Worm (Caenorhabditis elegans): ENCODE measurements around the gene T03D8.6.
A peak's percentile ranks its signal among the peaks of the same experiment; 100 is the strongest.

Gene T03D8.6

DNA sequence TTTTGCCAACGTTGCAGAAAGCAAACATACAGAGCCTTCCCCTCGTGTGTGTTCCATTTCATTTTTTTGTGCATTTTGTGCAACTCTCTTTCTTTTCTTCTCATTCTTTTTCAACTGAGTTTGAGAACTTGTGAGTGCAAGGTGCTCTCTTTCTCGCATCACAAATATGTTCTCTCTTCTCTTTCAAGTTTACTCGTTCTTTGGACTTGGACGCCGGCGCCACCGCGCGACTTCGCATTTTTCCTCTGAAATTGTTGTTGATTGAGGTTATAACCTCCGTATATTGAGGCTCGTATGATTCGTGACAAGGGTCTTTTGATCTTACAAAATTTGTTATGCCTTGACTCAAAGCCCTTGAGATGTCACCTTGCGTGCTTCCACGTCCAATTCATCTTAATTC is 43.4 kb downstream of the T03D8.6 start (continued):
- TF ChIP-seq fos-1 (tag; optimal IDR thresholded peaks at IDR 0.05) = no peak
- no peak for TF ChIP-seq zag-1 (tag; optimal IDR thresholded peaks at IDR 0.05)
- peak; percentile 80 for TF ChIP-seq snu-23 (GFP tag; optimal IDR thresholded peaks at IDR 0.05)
- peak; percentile 70 for TF ChIP-seq lin-13 (GFP tag; optimal IDR thresholded peaks at IDR 0.05)
- peak; percentile 70 for TF ChIP-seq nhr-47 (tag; optimal IDR thresholded peaks at IDR 0.05)
- peak; percentile 55 for TF ChIP-seq rnt-1 (tag; optimal IDR thresholded peaks at IDR 0.05)
- TF ChIP-seq pqm-1 (tag; optimal IDR thresholded peaks at IDR 0.05) = no peak
- TF ChIP-seq fkh-8 (tag; optimal IDR thresholded peaks at IDR 0.05) = peak; percentile 90
- no peak for TF ChIP-seq C34B4.2 (tag; optimal IDR thresholded peaks at IDR 0.05)
- peak; percentile 35 for TF ChIP-seq nhr-90 (tag; optimal IDR thresholded peaks at IDR 0.05; ENCODE audit: poor library complexity)
- no peak for TF ChIP-seq ceh-88 (GFP tag; IDR thresholded peaks at IDR 0.05)
- TF ChIP-seq efl-3 (GFP tag; optimal IDR thresholded peaks at IDR 0.05) = no peak
- TF ChIP-seq sptf-1 (tag; optimal IDR thresholded peaks at IDR 0.05) = no peak
- TF ChIP-seq ceh-90 (tag; optimal IDR thresholded peaks at IDR 0.05) = no peak
- TF ChIP-seq mab-9 (GFP tag; IDR thresholded peaks at IDR 0.05) = no peak
- TF ChIP-seq fkh-4 (tag; optimal IDR thresholded peaks at IDR 0.05; ENCODE audit: borderline replicate concordance) = no peak
- TF ChIP-seq C16A3.4 (tag; optimal IDR thresholded peaks at IDR 0.05) = peak; percentile 21
- TF ChIP-seq C04F5.9 (tag; optimal IDR thresholded peaks at IDR 0.05) = no peak
- TF ChIP-seq lin-15B (tag; optimal IDR thresholded peaks at IDR 0.05) = no peak
- peak; percentile 40 to 60 for TF ChIP-seq lsy-2 (tag; optimal IDR thresholded peaks at IDR 0.05)
- TF ChIP-seq Y116A8C.19 (tag; optimal IDR thresholded peaks at IDR 0.05; ENCODE audit: borderline replicate concordance) = no peak
- peak; percentile 23 for TF ChIP-seq ceh-8 (GFP tag; optimal IDR thresholded peaks at IDR 0.05)
- TF ChIP-seq ztf-11 (tag; optimal IDR thresholded peaks at IDR 0.05) = no peak
- peak; percentile 74 for TF ChIP-seq swsn-7 (tag; optimal IDR thresholded peaks at IDR 0.05)
- peak; percentile 88 for TF ChIP-seq nhr-20 (tag; optimal IDR thresholded peaks at IDR 0.05)
- peak; percentile 69 for TF ChIP-seq tbx-2 (tag; optimal IDR thresholded peaks at IDR 0.05)
- peak; percentile 89 for TF ChIP-seq nhr-71 (tag; optimal IDR thresholded peaks at IDR 0.05)
- no peak for TF ChIP-seq nhr-76 (tag; optimal IDR thresholded peaks at IDR 0.05)
- TF ChIP-seq ets-5 (GFP tag; IDR thresholded peaks at IDR 0.05) = no peak
- TF ChIP-seq hlh-4 (tag; optimal IDR thresholded peaks at IDR 0.05) = no peak
- TF ChIP-seq hpl-2 (GFP tag; optimal IDR thresholded peaks at IDR 0.05) = no peak
- no peak for TF ChIP-seq ceh-63 (GFP tag; optimal IDR thresholded peaks at IDR 0.05)
- TF ChIP-seq isw-1 (GFP tag; IDR thresholded peaks at IDR 0.05) = peak; percentile 20; the same call in 1 of the 2 replicates
- peak; percentile 46 for TF ChIP-seq ama-1 (optimal IDR thresholded peaks at IDR 0.05)
- TF ChIP-seq sup-37 (GFP tag; optimal IDR thresholded peaks at IDR 0.05) = no peak
- no peak for TF ChIP-seq unc-86 (tag; optimal IDR thresholded peaks at IDR 0.05)
- TF ChIP-seq lin-14 (GFP tag; optimal IDR thresholded peaks at IDR 0.05) = peak; percentile 92
- peak in 2 of 3 experiments; percentile 5 to 42 for TF ChIP-seq dpl-1 (GFP tag; optimal IDR thresholded peaks at IDR 0.05)

DNA sequence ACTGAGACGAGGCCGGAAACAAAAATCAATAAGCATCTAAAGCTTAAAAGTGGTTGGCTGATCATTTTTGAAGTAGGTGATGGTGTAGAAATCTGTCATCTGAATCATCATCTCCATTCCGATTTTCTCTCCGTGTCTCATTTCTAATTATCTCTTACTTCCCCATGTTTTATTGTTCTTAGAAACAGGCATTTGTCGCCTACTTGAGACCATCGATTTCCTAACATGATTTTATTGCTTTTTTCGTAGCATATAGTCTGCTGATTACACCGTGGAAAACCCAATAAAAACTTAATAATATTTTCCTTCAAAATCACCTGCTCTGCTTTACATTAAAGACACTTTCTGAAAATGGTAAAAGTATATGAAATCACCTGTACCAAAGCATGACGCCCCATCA is 44.9 kb downstream of the T03D8.6 start, which contains the start of gene F38A6.4:
TSS of gene F38A6.4 (minus strand) at position 101 of the 400 bp plus-strand sequence.
- TF ChIP-seq hlh-4 (tag; optimal IDR thresholded peaks at IDR 0.05) (peak; percentile 53), elt-3 (tag; optimal IDR thresholded peaks at IDR 0.05) (no peak), efl-1 (optimal IDR thresholded peaks at IDR 0.05) (no peak), efl-1 (GFP tag; optimal IDR thresholded peaks at IDR 0.05 in 1 of 2) (peak in 1 of 2 experiments; percentile 31), nhr-71 (tag; optimal IDR thresholded peaks at IDR 0.05) (peak; percentile 2)

DNA sequence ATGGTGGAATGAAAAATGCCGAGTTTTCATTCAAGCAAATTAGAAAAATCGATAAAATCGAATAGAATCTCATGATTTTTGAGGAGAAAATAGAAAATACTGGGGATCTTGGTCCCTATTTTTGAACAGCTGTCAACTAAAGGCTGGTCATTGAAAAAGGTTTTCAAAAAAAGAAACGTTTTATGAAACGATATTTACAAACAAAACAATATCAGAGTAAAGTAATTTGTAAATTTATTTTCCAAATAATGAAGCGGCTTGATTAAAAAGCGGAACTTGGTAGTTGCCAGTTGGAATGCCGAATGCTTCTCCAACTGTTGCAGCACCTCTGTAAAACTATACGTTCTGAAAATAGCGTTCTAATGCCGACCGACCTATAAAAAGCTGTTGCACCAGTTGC is 46.5 kb downstream of the T03D8.6 start, which contains the start of gene F38A6.5:
TSS of gene F38A6.5 (minus strand) at position 101 of the 400 bp plus-strand sequence.
- TF ChIP-seq alr-1 (tag; optimal IDR thresholded peaks at IDR 0.05; ENCODE audit: borderline replicate concordance) (no peak), sox-4 (tag; optimal IDR thresholded peaks at IDR 0.05) (no peak), grh-1 (GFP tag; IDR thresholded peaks at IDR 0.05) (no peak), ceh-82 (tag; optimal IDR thresholded peaks at IDR 0.05) (no peak), rnt-1 (tag; optimal IDR thresholded peaks at IDR 0.05) (no peak), nhr-20 (tag; optimal IDR thresholded peaks at IDR 0.05) (no peak), lin-15B (tag; optimal IDR thresholded peaks at IDR 0.05) (no peak), lin-13 (GFP tag; optimal IDR thresholded peaks at IDR 0.05) (no peak), zip-4 (GFP tag; optimal IDR thresholded peaks at IDR 0.05) (no peak), fkh-8 (tag; optimal IDR thresholded peaks at IDR 0.05) (no peak), egl-27 (tag; optimal IDR thresholded peaks at IDR 0.05) (no peak)
